Fruit fly (Drosophila melanogaster) whole organism, embryonic: ENCODE data around the gene CG3630.

Source experiments
- Antp ChIP-seq: fragments of 200-800 bp; sonication (Bioruptor generic); optimal IDR thresholded peaks from 3 replicates; lab custom pipeline; 2016; ENCODE audit warnings: missing biosample characterization, missing genetic modification characterization
- CG14965 ChIP-seq: fragments of 200-800 bp; sonication (Bioruptor generic); optimal IDR thresholded peaks from 2 replicates; lab custom pipeline; 2016; ENCODE audit warnings: missing biosample characterization, missing genetic modification characterization, borderline replicate concordance
- CG17385 ChIP-seq: fragments of 200-800 bp; sonication (Bioruptor generic); optimal IDR thresholded peaks from 3 replicates; lab custom pipeline; 2018; ENCODE audit warnings: missing biosample characterization, mild to moderate bottlenecking, missing genetic modification characterization
- CG31441 ChIP-seq: fragments of 200-800 bp; sonication (Bioruptor generic); IDR thresholded peaks from 2 replicates; pipeline ENCODE4 v1.3.6; 2022; ENCODE audit warnings: missing biosample characterization, missing genetic modification characterization
- CG33557 ChIP-seq: fragments of 200-800 bp; sonication (Bioruptor generic); optimal IDR thresholded peaks from 2 replicates; lab custom pipeline; 2019; ENCODE audit warnings: missing biosample characterization, mild to moderate bottlenecking, missing genetic modification characterization, moderate library complexity
- CG3407 ChIP-seq: fragments of 200-800 bp; sonication (Bioruptor generic); optimal IDR thresholded peaks from 2 replicates; lab custom pipeline; 2018; ENCODE audit warnings: missing biosample characterization, mild to moderate bottlenecking, missing genetic modification characterization
- CG7556 ChIP-seq: fragments of 200-800 bp; sonication (Bioruptor generic); optimal IDR thresholded peaks from 2 replicates; lab custom pipeline; 2017; ENCODE audit warnings: missing biosample characterization, mild to moderate bottlenecking, missing genetic modification characterization
- CG8765 ChIP-seq: fragments of 200-800 bp; sonication (Bioruptor generic); IDR thresholded peaks from 2 replicates; pipeline ENCODE4 v1.3.6; 2022; ENCODE audit warnings: missing biosample characterization, missing genetic modification characterization
- CG8944 ChIP-seq: fragments of 200-800 bp; sonication (Bioruptor generic); optimal IDR thresholded peaks from 3 replicates; lab custom pipeline; 2016; ENCODE audit warnings: missing biosample characterization, missing genetic modification characterization
- CG9437 ChIP-seq: fragments of 200-800 bp; sonication (Bioruptor generic); optimal IDR thresholded peaks from 2 replicates; lab custom pipeline; 2018; ENCODE audit warnings: missing biosample characterization, mild to moderate bottlenecking, missing genetic modification characterization
- Deaf1 ChIP-seq: fragments of 200-800 bp; optimal IDR thresholded peaks from 3 replicates; lab custom pipeline; 2019; ENCODE audit warnings: missing biosample characterization, mild to moderate bottlenecking, missing genetic modification characterization, moderate library complexity
- Dref ChIP-seq: fragments of 200-800 bp; sonication (Bioruptor generic); IDR thresholded peaks from 2 replicates; pipeline ENCODE4 v1.3.6; 2022; ENCODE audit warnings: missing biosample characterization, missing genetic modification characterization
- E2f2 ChIP-seq: fragments of 200-800 bp; sonication (Bioruptor generic); IDR thresholded peaks from 2 replicates; pipeline ENCODE4 v1.3.6; 2022; ENCODE audit warnings: missing biosample characterization, missing genetic modification characterization
- Kr ChIP-seq: fragments of 200-800 bp; sonication (Bioruptor generic); optimal IDR thresholded peaks from 2 replicates; lab custom pipeline; 2017; ENCODE audit warnings: missing biosample characterization, mild to moderate bottlenecking, missing genetic modification characterization
- Mrtf ChIP-seq: fragments of 200-800 bp; sonication (Bioruptor generic); IDR thresholded peaks from 3 replicates; pipeline ENCODE4 v1.3.6; 2022; ENCODE audit warnings: missing biosample characterization, missing genetic modification characterization
- Nf-YB ChIP-seq: fragments of 200-800 bp; sonication (Bioruptor generic); optimal IDR thresholded peaks from 3 replicates; lab custom pipeline; 2019; ENCODE audit warnings: missing biosample characterization, mild to moderate bottlenecking, missing genetic modification characterization, moderate library complexity
- Nf-YC ChIP-seq: fragments of 200-800 bp; optimal IDR thresholded peaks from 3 replicates; lab custom pipeline; 2019; ENCODE audit warnings: missing biosample characterization, mild to moderate bottlenecking, missing genetic modification characterization, moderate library complexity
- Oaz ChIP-seq: fragments of 200-800 bp; sonication (Bioruptor generic); IDR thresholded peaks from 2 replicates; pipeline ENCODE4 v1.3.6; 2022; ENCODE audit warnings: missing biosample characterization, missing genetic modification characterization
- Tbp ChIP-seq: fragments of >200 bp; optimal IDR thresholded peaks from 2 replicates; lab custom pipeline; 2018; ENCODE audit warnings: missing biosample characterization, missing genetic modification characterization
- Trl ChIP-seq, 3 experiments: fragments of >200 bp in 2 of 3; fragments of 200-800 bp in 1 of 3; sonication (Bioruptor generic) in 1 of 3; optimal IDR thresholded peaks; 2 replicates in 1 of 3; 3 replicates in 2 of 3; lab custom pipeline; 2016 to 2017; ENCODE audit warnings: missing biosample characterization in 1 of 3, missing genetic modification characterization in 1 of 3
- ap ChIP-seq: fragments of 200-800 bp; sonication (Bioruptor generic); IDR thresholded peaks from 2 replicates; pipeline ENCODE4 v1.3.6; 2022; ENCODE audit warnings: missing biosample characterization, missing genetic modification characterization
- chinmo ChIP-seq: fragments of 200-800 bp; sonication (Bioruptor generic); IDR thresholded peaks from 4 replicates; pipeline ENCODE4 v1.3.6; 2022; ENCODE audit warnings: missing biosample characterization, missing genetic modification characterization; ENCODE audit not compliant: partially characterized antibody
- disco-r ChIP-seq: fragments of 200-800 bp; sonication (Bioruptor generic); optimal IDR thresholded peaks from 2 replicates; lab custom pipeline; 2016; ENCODE audit warnings: missing biosample characterization, missing genetic modification characterization
- dmrt99B ChIP-seq: fragments of 200-800 bp; sonication (Bioruptor generic); optimal IDR thresholded peaks from 2 replicates; lab custom pipeline; 2018; ENCODE audit warnings: missing biosample characterization, mild to moderate bottlenecking, missing genetic modification characterization, moderate library complexity
- exex ChIP-seq: fragments of 200-800 bp; sonication (Bioruptor generic); optimal IDR thresholded peaks from 4 replicates; lab custom pipeline; 2018; ENCODE audit warnings: missing biosample characterization, mild to moderate bottlenecking, missing genetic modification characterization, moderate library complexity
- gt ChIP-seq: fragments of 200-800 bp; sonication (Bioruptor generic); IDR thresholded peaks from 2 replicates; pipeline ENCODE4 v1.3.6; 2022; ENCODE audit warnings: missing biosample characterization, missing genetic modification characterization
- hkb ChIP-seq, 2 experiments: fragments of 200-800 bp in 1 of 2; fragments of >200 bp in 1 of 2; sonication (Bioruptor generic) in 1 of 2; IDR thresholded peaks in 1 of 2; optimal IDR thresholded peaks in 1 of 2; 2 replicates each; pipeline versions ENCODE4 v1.3.6 to Lab custom; 2017 to 2022; ENCODE audit warnings: missing biosample characterization in 1 of 2, missing genetic modification characterization in 1 of 2
- insv ChIP-seq, 2 experiments: fragments of 200-800 bp; sonication (Bioruptor generic); optimal IDR thresholded peaks; 3 replicates each; lab custom pipeline; 2016 to 2018; ENCODE audit warnings: missing biosample characterization in 2 of 2, missing genetic modification characterization in 2 of 2
- jigr1 ChIP-seq: fragments of 200-800 bp; sonication (Bioruptor generic); IDR thresholded peaks from 3 replicates; pipeline ENCODE4 v1.3.6; 2022; ENCODE audit warnings: missing biosample characterization, missing genetic modification characterization
- lab ChIP-seq: fragments of 200-800 bp; sonication (Bioruptor generic); optimal IDR thresholded peaks from 3 replicates; lab custom pipeline; 2017; ENCODE audit warnings: missing biosample characterization, missing genetic modification characterization, mild to moderate bottlenecking, moderate library complexity, missing genetic modification reagents
- lola ChIP-seq, 3 experiments: fragments of >200 bp in 2 of 3; fragments of 200-800 bp in 1 of 3; sonication (Bioruptor generic) in 1 of 3; optimal IDR thresholded peaks; 2 replicates each; lab custom pipeline; 2017 to 2019; ENCODE audit warnings: missing biosample characterization in 3 of 3, missing genetic modification characterization in 3 of 3, mild to moderate bottlenecking in 1 of 3, moderate library complexity in 1 of 3
- nau ChIP-seq: fragments of 200-800 bp; sonication (Bioruptor generic); optimal IDR thresholded peaks from 3 replicates; lab custom pipeline; 2017; ENCODE audit warnings: missing biosample characterization, mild to moderate bottlenecking, missing genetic modification characterization, missing genetic modification reagents
- peb ChIP-seq: fragments of 200-800 bp; sonication (Bioruptor generic); IDR thresholded peaks from 2 replicates; pipeline ENCODE4 v1.3.6; 2022; ENCODE audit warnings: missing biosample characterization, missing genetic modification characterization
- pfk ChIP-seq: fragments of 200-800 bp; sonication (Bioruptor generic); optimal IDR thresholded peaks from 2 replicates; lab custom pipeline; 2018; ENCODE audit warnings: missing biosample characterization, mild to moderate bottlenecking, missing genetic modification characterization, moderate library complexity
- pros ChIP-seq: fragments of 200-800 bp; sonication (Bioruptor generic); optimal IDR thresholded peaks from 3 replicates; lab custom pipeline; 2019; ENCODE audit warnings: missing biosample characterization, mild to moderate bottlenecking, missing genetic modification characterization, moderate library complexity
- rib ChIP-seq: fragments of 200-800 bp; sonication (Bioruptor generic); IDR thresholded peaks from 2 replicates; pipeline ENCODE4 v1.3.6; 2022; ENCODE audit warnings: missing biosample characterization, missing genetic modification characterization
- scrt ChIP-seq: fragments of 200-800 bp; sonication (Bioruptor generic); optimal IDR thresholded peaks from 2 replicates; lab custom pipeline; 2018; ENCODE audit warnings: missing biosample characterization, mild to moderate bottlenecking, missing genetic modification characterization, moderate library complexity
- seq ChIP-seq: fragments of 200-800 bp; sonication (Bioruptor generic); IDR thresholded peaks from 2 replicates; pipeline ENCODE4 v1.3.6; 2022; ENCODE audit warnings: missing biosample characterization, missing genetic modification characterization
- sqz ChIP-seq: fragments of 200-800 bp; sonication (Bioruptor generic); optimal IDR thresholded peaks from 3 replicates; lab custom pipeline; 2018; ENCODE audit warnings: missing biosample characterization, mild to moderate bottlenecking, missing genetic modification characterization
- ttk ChIP-seq: fragments of 200-800 bp; sonication (Bioruptor generic); IDR thresholded peaks from 2 replicates; pipeline ENCODE4 v2.1.2; 2022; ENCODE audit warnings: missing biosample characterization, missing genetic modification characterization
- unpg ChIP-seq: fragments of 200-800 bp; sonication (Bioruptor generic); optimal IDR thresholded peaks from 3 replicates; lab custom pipeline; 2018; ENCODE audit warnings: missing biosample characterization, mild to moderate bottlenecking, missing genetic modification characterization, moderate library complexity
- wdn ChIP-seq: fragments of 200-800 bp; sonication (Bioruptor generic); IDR thresholded peaks from 2 replicates; pipeline ENCODE4 v1.3.6; 2022; ENCODE audit warnings: missing biosample characterization, missing genetic modification characterization

Gene CG3630

DNA sequence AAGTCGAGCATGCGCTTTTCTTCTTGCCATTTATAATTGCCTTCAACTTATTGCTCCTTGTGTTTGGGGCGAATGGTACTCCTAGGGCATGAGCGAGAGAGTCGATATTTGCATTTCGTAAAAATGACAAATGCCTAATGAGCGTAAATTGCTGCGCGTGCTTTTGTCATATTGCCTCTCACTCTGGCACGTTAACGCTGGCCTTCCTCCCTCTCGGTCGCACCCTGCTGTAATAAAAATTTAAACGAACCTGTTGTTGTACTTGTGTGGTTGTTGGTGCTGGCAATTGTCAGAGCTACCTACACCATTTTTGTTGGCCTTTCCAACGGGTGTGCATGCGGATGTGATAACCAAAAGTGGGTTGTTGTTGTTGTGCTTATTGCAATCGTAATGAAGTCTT, 23.6 kb upstream of the CG3630 start (continued):
- TF ChIP-seq scrt (GFP tag; lab: Kevin White, UChicago) (peak; percentile 75), Tbp (GFP tag; lab: Kevin White, UChicago) (no peak), gt (GFP tag; lab: Robert Waterston, UW) (no peak), rib (GFP tag; lab: Robert Waterston, UW) (no peak), lab (GFP tag; lab: Kevin White, UChicago) (no peak), CG8944 (no peak), CG3407 (GFP tag; lab: Kevin White, UChicago) (no peak), sqz (GFP tag; lab: Kevin White, UChicago) (no peak), Oaz (no peak), Dref (GFP tag; lab: Robert Waterston, UW) (no peak), hkb (optimal IDR thresholded peaks at IDR 0.05; lab: Kevin White, UChicago) (no peak), hkb (GFP tag; IDR thresholded peaks at IDR 0.05; lab: Robert Waterston, UW) (no peak)

DNA sequence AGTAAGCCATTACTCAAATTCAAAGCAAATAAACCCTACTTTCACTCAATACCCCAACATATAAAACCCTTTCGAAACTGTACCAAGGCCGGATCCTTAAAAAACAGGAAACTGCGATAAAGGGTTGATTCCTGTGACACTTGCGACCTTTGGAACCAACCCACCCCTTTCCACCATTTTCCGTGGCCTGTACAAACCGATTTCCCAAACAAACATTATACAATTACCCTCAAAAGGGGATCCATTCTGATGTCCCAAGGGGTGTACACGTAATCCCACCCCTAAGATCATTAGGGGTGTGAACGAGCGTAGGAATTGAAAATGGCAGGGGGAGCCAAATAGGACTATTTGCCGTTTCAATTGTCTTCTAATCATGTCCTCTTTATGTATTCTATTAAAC, 22.4 kb upstream of the CG3630 start:
- no peak for TF ChIP-seq pfk (GFP tag; lab: Kevin White, UChicago)
- TF ChIP-seq Trl (optimal IDR thresholded peaks at IDR 0.05; lab: Kevin White, UChicago) = no peak
- TF ChIP-seq Trl (GFP tag; optimal IDR thresholded peaks at IDR 0.05; lab: Kevin White, UChicago) = no peak
- TF ChIP-seq ap = no peak
- 0 out of 2 replicates have a peak, but pooled peaks have one; percentile 36 for TF ChIP-seq seq (GFP tag; lab: Robert Waterston, UW)
- no peak for TF ChIP-seq Deaf1 (tag; lab: Kevin White, UChicago)
- TF ChIP-seq Antp (GFP tag; lab: Kevin White, UChicago) = no peak
- no peak for TF ChIP-seq jigr1 (GFP tag; lab: Robert Waterston, UW)
- TF ChIP-seq CG17385 = no peak
- TF ChIP-seq CG8765 (GFP tag; lab: Robert Waterston, UW) = no peak
- no peak for TF ChIP-seq ttk (GFP tag; lab: Robert Waterston, UW)
- TF ChIP-seq exex (tag; lab: Kevin White, UChicago) = no peak
- TF ChIP-seq E2f2 (GFP tag; lab: Robert Waterston, UW) = no peak
- no peak for TF ChIP-seq unpg (GFP tag; lab: Kevin White, UChicago)
- TF ChIP-seq insv (GFP tag; optimal IDR thresholded peaks at IDR 0.05; lab: Kevin White, UChicago) = no peak
- no peak for TF ChIP-seq wdn (GFP tag; lab: Robert Waterston, UW)
- peak; percentile 77 for TF ChIP-seq Nf-YC
- TF ChIP-seq Kr (GFP tag; lab: Kevin White, UChicago) = peak; percentile 76
- no peak for TF ChIP-seq Mrtf
- TF ChIP-seq lola (GFP tag; optimal IDR thresholded peaks at IDR 0.05; lab: Kevin White, UChicago) = no peak
- peak; percentile 45 for TF ChIP-seq pros (GFP tag; lab: Kevin White, UChicago)
- TF ChIP-seq CG31441 (GFP tag; lab: Robert Waterston, UW) = no peak
- TF ChIP-seq nau (GFP tag; lab: Kevin White, UChicago) = no peak
- TF ChIP-seq dmrt99B (tag; lab: Kevin White, UChicago) = no peak
- TF ChIP-seq CG33557 (GFP tag; lab: Kevin White, UChicago) = no peak
- no peak for TF ChIP-seq chinmo (GFP tag; lab: Robert Waterston, UW)
- TF ChIP-seq CG9437 = no peak
- TF ChIP-seq peb (GFP tag; lab: Robert Waterston, UW) = no peak
- TF ChIP-seq disco-r (GFP tag; lab: Kevin White, UChicago) = no peak
- TF ChIP-seq Nf-YB (GFP tag; lab: Kevin White, UChicago) = peak; percentile 55
- no peak for TF ChIP-seq CG14965 (GFP tag; lab: Kevin White, UChicago)
- TF ChIP-seq CG7556 (GFP tag; lab: Kevin White, UChicago) = no peak
